Worm (Caenorhabditis elegans): ENCODE results near the gene T13C5.2.

The T13C5.2 gene

ce11 chrX:6178989-6179388, 5.8 kb upstream of the T13C5.2 start:
- TF ChIP-seq egl-43 (GFP tag; IDR thresholded peaks at IDR 0.05) (no peak), unc-62 (GFP tag; optimal IDR thresholded peaks at IDR 0.05 in 1 of 2) (peak in 1 of 2 experiments; percentile 3), unc-62 (tag; optimal IDR thresholded peaks at IDR 0.05) (no peak)

ce11 chrX:6180293-6180692, 4.5 kb upstream of the T13C5.2 start, which contains the start of gene T13C5.7:
T13C5.7 (plus strand) TSS chrX:6180593.
- TF ChIP-seq dmd-9 (GFP tag; IDR thresholded peaks at IDR 0.05), result no peak
- no peak for TF ChIP-seq ceh-20 (GFP tag; IDR thresholded peaks at IDR 0.05)
- no peak for TF ChIP-seq fos-1 (tag; optimal IDR thresholded peaks at IDR 0.05)
- no peak for TF ChIP-seq daf-8 (GFP tag; IDR thresholded peaks at IDR 0.05)
- TF ChIP-seq nhr-237 (tag; optimal IDR thresholded peaks at IDR 0.05), result no peak

- TF ChIP-seq F49E8.2 (tag; optimal IDR thresholded peaks at IDR 0.05; ENCODE audit: borderline replicate concordance) (no peak), ceh-44 (GFP tag; IDR thresholded peaks at IDR 0.05) (no peak), nhr-28 (tag; optimal IDR thresholded peaks at IDR 0.05) (no peak), arid-1 (GFP tag; conservative IDR thresholded peaks at IDR 0.05) (no peak), lim-7 (GFP tag; IDR thresholded peaks at IDR 0.05) (no peak)
These were observed 3.0 kb downstream of the T13C5.2 start, which contains the start of gene T13C5.10 for ce11 chrX:6187848-6188247. T13C5.10 (plus strand) TSS chrX:6188148.

- TF ChIP-seq hlh-30 (tag; optimal IDR thresholded peaks at IDR 0.05; ENCODE audit: insufficient read depth), result no peak
- TF ChIP-seq pqm-1 (tag; optimal IDR thresholded peaks at IDR 0.05), result no peak
- no peak for TF ChIP-seq nhr-10 (tag; optimal IDR thresholded peaks at IDR 0.05)
- no peak for TF ChIP-seq egl-43 (GFP tag; IDR thresholded peaks at IDR 0.05)
- TF ChIP-seq Y5F2A.4 (GFP tag; optimal IDR thresholded peaks at IDR 0.05), result no peak
- no peak for TF ChIP-seq ceh-82 (tag; optimal IDR thresholded peaks at IDR 0.05)
- TF ChIP-seq daf-8 (GFP tag; IDR thresholded peaks at IDR 0.05), result no peak
- TF ChIP-seq zag-1 (tag; optimal IDR thresholded peaks at IDR 0.05), result no peak
- no peak for TF ChIP-seq hif-1 (tag; optimal IDR thresholded peaks at IDR 0.05)
- TF ChIP-seq madf-9 (GFP tag; conservative IDR thresholded peaks at IDR 0.05), result no peak
- no peak for TF ChIP-seq arid-1 (GFP tag; conservative IDR thresholded peaks at IDR 0.05)
- TF ChIP-seq skn-1 (tag; optimal IDR thresholded peaks at IDR 0.05), result no peak
- no peak for TF ChIP-seq tra-1 (GFP tag; IDR thresholded peaks at IDR 0.05)
- TF ChIP-seq daf-16 (GFP tag; optimal IDR thresholded peaks at IDR 0.05), result no peak
- TF ChIP-seq daf-16 (tag; optimal IDR thresholded peaks at IDR 0.05), result no peak
- TF ChIP-seq cey-2 (tag; optimal IDR thresholded peaks at IDR 0.05; ENCODE audit: borderline replicate concordance, insufficient read depth), result no peak
- TF ChIP-seq F37D6.2 (tag; optimal IDR thresholded peaks at IDR 0.05), result no peak
- no peak for TF ChIP-seq ZK337.2 (GFP tag; IDR thresholded peaks at IDR 0.05)
- TF ChIP-seq nhr-48 (tag; optimal IDR thresholded peaks at IDR 0.05), result no peak
- TF ChIP-seq lin-39 (tag; optimal IDR thresholded peaks at IDR 0.05), result no peak
These were observed 5.1 kb downstream of the T13C5.2 start, which contains the start of gene T13C5.9 for ce11 chrX:6189955-6190354. T13C5.9 (plus strand) TSS chrX:6190255.

ce11 chrX:6194191-6194724, 9.4 kb downstream of the T13C5.2 start, which contains the start of gene ceh-54:
ceh-54 (minus strand) TSS chrX:6194241.
- TF ChIP-seq unc-130 (GFP tag; optimal IDR thresholded peaks at IDR 0.05) (no peak), set-16 (GFP tag; IDR thresholded peaks at IDR 0.05) (no peak), mxl-2 (GFP tag; conservative IDR thresholded peaks at IDR 0.05) (no peak)

Measured in whole organism, L4 larva.